Worm (Caenorhabditis elegans): Measurements from ENCODE around the gene T04C12.8.

- TF ChIP-seq him-1 (tag; optimal IDR thresholded peaks at IDR 0.05): no peak
- no peak for TF ChIP-seq dao-5 (tag; optimal IDR thresholded peaks at IDR 0.05)
- TF ChIP-seq W03F9.2 (tag; optimal IDR thresholded peaks at IDR 0.05): no peak
These were observed 44.4 kb upstream of the T04C12.8 start, which contains the start of gene math-33 for ce11 chrV:11113607-11114006.

Data from whole organism, L4/young adult.